Worm (Caenorhabditis elegans): Measurements from ENCODE around the gene gei-18.

The gei-18 gene

ce11 chrIV:14013692-14014091, 31.4 kb upstream of the gei-18 start (continued):
- no peak for TF ChIP-seq ceh-45 (GFP tag; IDR thresholded peaks at IDR 0.05)
- TF ChIP-seq ceh-24 (tag; optimal IDR thresholded peaks at IDR 0.05) = no peak
- no peak for TF ChIP-seq madf-2 (tag; optimal IDR thresholded peaks at IDR 0.05)
- no peak for TF ChIP-seq sox-2 (GFP tag; IDR thresholded peaks at IDR 0.05)
- no peak for TF ChIP-seq tbx-7 (tag; optimal IDR thresholded peaks at IDR 0.05)
- no peak for TF ChIP-seq ets-4 (tag; optimal IDR thresholded peaks at IDR 0.05)
- no peak for TF ChIP-seq pag-3 (tag; optimal IDR thresholded peaks at IDR 0.05; ENCODE audit: borderline replicate concordance)
- TF ChIP-seq dve-1 (tag; optimal IDR thresholded peaks at IDR 0.05) = no peak
- TF ChIP-seq hlh-8 (tag; optimal IDR thresholded peaks at IDR 0.05) = no peak
- no peak for TF ChIP-seq ref-2 (tag; optimal IDR thresholded peaks at IDR 0.05)
- TF ChIP-seq ztf-16 (tag; optimal IDR thresholded peaks at IDR 0.05) = no peak
- TF ChIP-seq unc-55 (GFP tag; optimal IDR thresholded peaks at IDR 0.05) = no peak
- no peak for TF ChIP-seq dmd-4 (tag; optimal IDR thresholded peaks at IDR 0.05; ENCODE audit: borderline replicate concordance)
- TF ChIP-seq elt-2 (tag; optimal IDR thresholded peaks at IDR 0.05) = peak; percentile 63
- TF ChIP-seq unc-86 (tag; optimal IDR thresholded peaks at IDR 0.05) = peak; percentile 27
- TF ChIP-seq nhr-11 (tag; optimal IDR thresholded peaks at IDR 0.05) = no peak
- no peak for TF ChIP-seq pqm-1 (tag; optimal IDR thresholded peaks at IDR 0.05)
- TF ChIP-seq K09A11.1 (tag; optimal IDR thresholded peaks at IDR 0.05; ENCODE audit: insufficient read depth) = no peak
- peak; percentile 71 for TF ChIP-seq ttx-3 (tag; optimal IDR thresholded peaks at IDR 0.05)
- TF ChIP-seq npax-4 (tag; optimal IDR thresholded peaks at IDR 0.05) = no peak
- TF ChIP-seq hlh-15 (tag; optimal IDR thresholded peaks at IDR 0.05) = no peak
- TF ChIP-seq nfya-1 (tag; optimal IDR thresholded peaks at IDR 0.05) = peak; percentile 40
- no peak for TF ChIP-seq pha-4 (tag; optimal IDR thresholded peaks at IDR 0.05)
- TF ChIP-seq ceh-14 (tag; optimal IDR thresholded peaks at IDR 0.05) = no peak
- no peak for TF ChIP-seq K02D7.2 (tag; optimal IDR thresholded peaks at IDR 0.05)
- TF ChIP-seq ceh-18 (tag; optimal IDR thresholded peaks at IDR 0.05) = no peak
- no peak for TF ChIP-seq ceh-31 (tag; optimal IDR thresholded peaks at IDR 0.05)
- no peak for TF ChIP-seq ahr-1 (tag; optimal IDR thresholded peaks at IDR 0.05)
- TF ChIP-seq fkh-6 (tag; optimal IDR thresholded peaks at IDR 0.05) = no peak
- peak; percentile 55 for TF ChIP-seq nhr-232 (tag; optimal IDR thresholded peaks at IDR 0.05)
- TF ChIP-seq ceh-30 (tag; optimal IDR thresholded peaks at IDR 0.05) = no peak
- TF ChIP-seq Y22D7AL.16 (tag; optimal IDR thresholded peaks at IDR 0.05) = peak; percentile 28
- TF ChIP-seq che-1 (tag; optimal IDR thresholded peaks at IDR 0.05) = peak; percentile 66
- no peak for TF ChIP-seq ceh-48 (tag; optimal IDR thresholded peaks at IDR 0.05)
- TF ChIP-seq ama-1 (optimal IDR thresholded peaks at IDR 0.05) = no peak
- TF ChIP-seq syd-9 (tag; optimal IDR thresholded peaks at IDR 0.05) = no peak
- no peak for TF ChIP-seq ceh-19 (GFP tag; optimal IDR thresholded peaks at IDR 0.05)
- no peak for TF ChIP-seq unc-42 (tag; optimal IDR thresholded peaks at IDR 0.05)

DNA sequence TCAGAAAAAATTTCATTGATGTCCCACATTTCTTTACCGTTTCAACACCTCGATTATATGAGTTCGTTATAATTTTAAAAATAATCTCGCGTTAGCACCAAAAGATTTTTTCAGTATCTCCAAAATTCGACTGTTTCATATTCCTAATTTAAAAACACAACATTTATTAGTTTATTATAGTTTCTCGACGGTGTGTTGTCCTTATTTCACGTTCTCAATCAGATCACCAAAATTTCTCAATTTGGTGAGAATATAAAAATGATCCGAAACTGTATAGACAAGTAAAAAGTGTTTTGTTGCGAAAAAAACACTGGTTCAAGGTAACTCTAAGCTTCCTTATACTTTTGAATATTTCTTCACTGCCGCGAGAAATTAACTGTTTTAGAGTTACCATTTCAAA, 26.4 kb upstream of the gei-18 start:
- no peak for TF ChIP-seq hlh-15 (tag; optimal IDR thresholded peaks at IDR 0.05)
- no peak for TF ChIP-seq ama-1 (optimal IDR thresholded peaks at IDR 0.05)
- no peak for TF ChIP-seq dve-1 (tag; optimal IDR thresholded peaks at IDR 0.05)
- no peak for TF ChIP-seq nhr-232 (tag; optimal IDR thresholded peaks at IDR 0.05)
- no peak for TF ChIP-seq ceh-2 (tag; optimal IDR thresholded peaks at IDR 0.05)
- no peak for TF ChIP-seq K02D7.2 (tag; optimal IDR thresholded peaks at IDR 0.05)
- TF ChIP-seq eyg-1 (tag; optimal IDR thresholded peaks at IDR 0.05) = no peak
- no peak for TF ChIP-seq ceh-24 (tag; optimal IDR thresholded peaks at IDR 0.05)
- TF ChIP-seq tbx-2 (tag; optimal IDR thresholded peaks at IDR 0.05) = no peak

- TF ChIP-seq ets-4 (tag; optimal IDR thresholded peaks at IDR 0.05) (no peak), ahr-1 (tag; optimal IDR thresholded peaks at IDR 0.05) (no peak), dmd-4 (tag; optimal IDR thresholded peaks at IDR 0.05; ENCODE audit: borderline replicate concordance) (no peak), zip-5 (tag; optimal IDR thresholded peaks at IDR 0.05) (no peak), T23F11.4 (GFP tag; optimal IDR thresholded peaks at IDR 0.05) (no peak), nhr-232 (tag; optimal IDR thresholded peaks at IDR 0.05) (no peak), unc-55 (GFP tag; optimal IDR thresholded peaks at IDR 0.05) (no peak), ceh-34 (tag; optimal IDR thresholded peaks at IDR 0.05) (no peak), npax-4 (tag; optimal IDR thresholded peaks at IDR 0.05) (no peak), ceh-2 (tag; optimal IDR thresholded peaks at IDR 0.05) (no peak), ceh-9 (tag; optimal IDR thresholded peaks at IDR 0.05) (no peak), F13H6.1 (tag; optimal IDR thresholded peaks at IDR 0.05) (no peak), C38D4.7 (GFP tag; optimal IDR thresholded peaks at IDR 0.05) (no peak), unc-42 (tag; optimal IDR thresholded peaks at IDR 0.05) (no peak), pha-2 (tag; optimal IDR thresholded peaks at IDR 0.05) (no peak), pha-4 (tag; optimal IDR thresholded peaks at IDR 0.05) (no peak)
Measured at ce11 chrIV:14001782-14002181, 19.5 kb upstream of the gei-18 start.
